Fruit fly (Drosophila melanogaster) whole organism, embryonic: Measurements from ENCODE around the gene Tis11.

Source experiments
- Aef1 ChIP-seq: fragments of 200-800 bp; sonication (Bioruptor generic); IDR thresholded peaks from 3 replicates; pipeline ENCODE4 v1.3.6; 2022; ENCODE audit warnings: missing biosample characterization, missing genetic modification characterization
- CG10565 ChIP-seq: fragments of 200-800 bp; sonication (Bioruptor generic); optimal IDR thresholded peaks from 3 replicates; lab custom pipeline; 2016; ENCODE audit warnings: missing biosample characterization, mild to moderate bottlenecking, missing genetic modification characterization
- CG10654 ChIP-seq: fragments of 200-800 bp; sonication (Bioruptor generic); optimal IDR thresholded peaks from 2 replicates; lab custom pipeline; 2016; ENCODE audit warnings: missing biosample characterization, missing genetic modification characterization
- CG11560 ChIP-seq: fragments of 200-800 bp; sonication (Bioruptor generic); IDR thresholded peaks from 3 replicates; pipeline ENCODE4 v1.3.6; 2022; ENCODE audit warnings: missing biosample characterization, missing genetic modification characterization
- CG12104 ChIP-seq: fragments of 200-800 bp; sonication (Bioruptor generic); optimal IDR thresholded peaks from 3 replicates; lab custom pipeline; 2016; ENCODE audit warnings: missing biosample characterization, missing genetic modification characterization
- CG14441 ChIP-seq: fragments of 200-800 bp; sonication (Bioruptor generic); IDR thresholded peaks from 2 replicates; pipeline ENCODE4 v1.3.6; 2022; ENCODE audit warnings: missing biosample characterization, missing genetic modification characterization
- CG14860 ChIP-seq: fragments of 200-800 bp; sonication (Bioruptor generic); IDR thresholded peaks from 3 replicates; pipeline ENCODE4 v1.3.6; 2022; ENCODE audit warnings: missing biosample characterization, missing genetic modification characterization; ENCODE audit not compliant: partially characterized antibody
- CG15073 ChIP-seq: fragments of 200-800 bp; sonication (Bioruptor generic); optimal IDR thresholded peaks from 2 replicates; lab custom pipeline; 2016; ENCODE audit warnings: missing biosample characterization, missing genetic modification characterization
- CG15601 ChIP-seq: fragments of 200-800 bp; sonication (Bioruptor generic); optimal IDR thresholded peaks from 3 replicates; lab custom pipeline; 2019; ENCODE audit warnings: missing biosample characterization, mild to moderate bottlenecking, missing genetic modification characterization, moderate library complexity
- CG16815 ChIP-seq: fragments of 200-800 bp; sonication (Bioruptor generic); optimal IDR thresholded peaks from 3 replicates; lab custom pipeline; 2017; ENCODE audit warnings: missing biosample characterization, mild to moderate bottlenecking, missing genetic modification characterization
- CG17829 ChIP-seq: fragments of 200-800 bp; optimal IDR thresholded peaks from 2 replicates; lab custom pipeline; 2019; ENCODE audit warnings: missing biosample characterization, mild to moderate bottlenecking, missing genetic modification characterization, moderate library complexity
- CG18619 ChIP-seq: fragments of 200-800 bp; sonication (Bioruptor generic); optimal IDR thresholded peaks from 3 replicates; lab custom pipeline; 2017; ENCODE audit warnings: missing biosample characterization, mild to moderate bottlenecking, missing genetic modification characterization
- CG2116 ChIP-seq: fragments of 200-800 bp; sonication (Bioruptor generic); optimal IDR thresholded peaks from 3 replicates; lab custom pipeline; 2018; ENCODE audit warnings: missing biosample characterization, mild to moderate bottlenecking, missing genetic modification characterization
- CG4282 ChIP-seq: fragments of 200-800 bp; sonication (Bioruptor generic); optimal IDR thresholded peaks from 2 replicates; lab custom pipeline; 2016; ENCODE audit warnings: missing biosample characterization, missing genetic modification characterization
- CG4820 ChIP-seq: fragments of 200-800 bp; sonication (Bioruptor generic); optimal IDR thresholded peaks from 3 replicates; lab custom pipeline; 2016; ENCODE audit warnings: missing biosample characterization, missing genetic modification characterization
- CG9437 ChIP-seq: fragments of 200-800 bp; sonication (Bioruptor generic); optimal IDR thresholded peaks from 2 replicates; lab custom pipeline; 2018; ENCODE audit warnings: missing biosample characterization, mild to moderate bottlenecking, missing genetic modification characterization
- Camta ChIP-seq: fragments of 200-800 bp; sonication (Bioruptor generic); optimal IDR thresholded peaks from 2 replicates; lab custom pipeline; 2016; ENCODE audit warnings: missing biosample characterization, missing genetic modification characterization
- Chrac-16 ChIP-seq: fragments of 200-800 bp; sonication (Bioruptor generic); optimal IDR thresholded peaks from 3 replicates; lab custom pipeline; 2016; ENCODE audit warnings: missing biosample characterization, missing genetic modification characterization
- D ChIP-seq, 2 experiments: fragments of 200-800 bp in 1 of 2; fragments of >200 bp in 1 of 2; sonication (Bioruptor generic) in 1 of 2; optimal IDR thresholded peaks; 2 replicates in 1 of 2; 3 replicates in 1 of 2; lab custom pipeline; 2017; ENCODE audit warnings: mild to moderate bottlenecking in 1 of 2, missing biosample characterization in 1 of 2, missing genetic modification characterization in 1 of 2, missing genetic modification reagents in 1 of 2
- D19B ChIP-seq: fragments of 200-800 bp; sonication (Bioruptor generic); optimal IDR thresholded peaks from 2 replicates; lab custom pipeline; 2017; ENCODE audit warnings: missing biosample characterization, mild to moderate bottlenecking, missing genetic modification characterization
- Dip3 ChIP-seq: fragments of 200-800 bp; sonication (Bioruptor generic); optimal IDR thresholded peaks from 3 replicates; lab custom pipeline; 2016; ENCODE audit warnings: missing biosample characterization, missing genetic modification characterization
- Dref ChIP-seq: fragments of 200-800 bp; sonication (Bioruptor generic); IDR thresholded peaks from 2 replicates; pipeline ENCODE4 v1.3.6; 2022; ENCODE audit warnings: missing biosample characterization, missing genetic modification characterization
- E2f2 ChIP-seq: fragments of 200-800 bp; sonication (Bioruptor generic); IDR thresholded peaks from 2 replicates; pipeline ENCODE4 v1.3.6; 2022; ENCODE audit warnings: missing biosample characterization, missing genetic modification characterization
- H15 ChIP-seq: fragments of 200-800 bp; sonication (Bioruptor generic); IDR thresholded peaks from 3 replicates; pipeline ENCODE4 v1.3.6; 2022; ENCODE audit warnings: missing biosample characterization, missing genetic modification characterization
- H2.0 ChIP-seq: fragments of 200-800 bp; sonication (Bioruptor generic); IDR thresholded peaks from 2 replicates; pipeline ENCODE4 v1.3.6; 2022; ENCODE audit warnings: missing biosample characterization, missing genetic modification characterization
- Hr78 ChIP-seq, 2 experiments: fragments of 200-800 bp in 1 of 2; fragments of >200 bp in 1 of 2; sonication (Bioruptor generic) in 1 of 2; optimal IDR thresholded peaks; 2 replicates each; lab custom pipeline; 2017 to 2019; ENCODE audit warnings: missing biosample characterization in 2 of 2, missing genetic modification characterization in 2 of 2, mild to moderate bottlenecking in 1 of 2, moderate library complexity in 1 of 2
- Lim3 ChIP-seq: fragments of 200-800 bp; sonication (Bioruptor generic); IDR thresholded peaks from 2 replicates; pipeline ENCODE4 v1.3.6; 2022; ENCODE audit warnings: missing biosample characterization, missing genetic modification characterization
- Lpt ChIP-seq: fragments of >200 bp; optimal IDR thresholded peaks from 2 replicates; lab custom pipeline; 2018; ENCODE audit warnings: missing biosample characterization, missing genetic modification characterization
- MTF-1 ChIP-seq: fragments of 200-800 bp; sonication (Bioruptor generic); optimal IDR thresholded peaks from 2 replicates; lab custom pipeline; 2018; ENCODE audit warnings: missing biosample characterization, mild to moderate bottlenecking, missing genetic modification characterization, borderline replicate concordance
- NK7.1 ChIP-seq: fragments of 200-800 bp; sonication (Bioruptor generic); optimal IDR thresholded peaks from 3 replicates; lab custom pipeline; 2016; ENCODE audit warnings: missing biosample characterization, missing genetic modification characterization
- Rx ChIP-seq: fragments of 200-800 bp; sonication (Bioruptor generic); IDR thresholded peaks from 2 replicates; pipeline ENCODE4 v1.3.6; 2022; ENCODE audit warnings: missing biosample characterization, missing genetic modification characterization
- Sry-β ChIP-seq: fragments of 200-800 bp; sonication (Bioruptor generic); optimal IDR thresholded peaks from 2 replicates; lab custom pipeline; 2018; ENCODE audit warnings: missing biosample characterization, mild to moderate bottlenecking, missing genetic modification characterization, moderate library complexity
- ab ChIP-seq: fragments of 200-800 bp; sonication (Bioruptor generic); optimal IDR thresholded peaks from 2 replicates; lab custom pipeline; 2016; ENCODE audit warnings: missing biosample characterization, missing genetic modification characterization
- ato ChIP-seq: fragments of 200-800 bp; sonication (Bioruptor generic); IDR thresholded peaks from 2 replicates; pipeline ENCODE4 v1.3.6; 2022; ENCODE audit warnings: missing biosample characterization, missing genetic modification characterization; ENCODE audit not compliant: partially characterized antibody
- az2 ChIP-seq: fragments of 200-800 bp; sonication (Bioruptor generic); optimal IDR thresholded peaks from 3 replicates; lab custom pipeline; 2016; ENCODE audit warnings: missing biosample characterization, missing genetic modification characterization
- chn ChIP-seq: fragments of 200-800 bp; sonication (Bioruptor generic); optimal IDR thresholded peaks from 2 replicates; lab custom pipeline; 2016; ENCODE audit warnings: missing biosample characterization, missing genetic modification characterization
- croc ChIP-seq: fragments of 200-800 bp; sonication (Bioruptor generic); conservative IDR thresholded peaks from 3 replicates; pipeline ENCODE4 v1.3.6; 2022; ENCODE audit warnings: missing biosample characterization, missing genetic modification characterization
- dimm ChIP-seq: fragments of 200-800 bp; sonication (Bioruptor generic); IDR thresholded peaks from 2 replicates; pipeline ENCODE4 v1.3.6; 2022; ENCODE audit warnings: missing biosample characterization, missing genetic modification characterization
- dmrt11E ChIP-seq: fragments of 200-800 bp; sonication (Bioruptor generic); optimal IDR thresholded peaks from 3 replicates; lab custom pipeline; 2018; ENCODE audit warnings: missing biosample characterization, mild to moderate bottlenecking, missing genetic modification characterization, moderate library complexity
- dysf ChIP-seq: fragments of 200-800 bp; sonication (Bioruptor generic); IDR thresholded peaks from 3 replicates; pipeline ENCODE4 v1.3.6; 2022; ENCODE audit warnings: missing biosample characterization, missing genetic modification characterization
- eyg ChIP-seq: fragments of 200-800 bp; sonication (Bioruptor generic); optimal IDR thresholded peaks from 3 replicates; lab custom pipeline; 2016; ENCODE audit warnings: missing biosample characterization, missing genetic modification characterization
- fru ChIP-seq: fragments of >200 bp; optimal IDR thresholded peaks from 2 replicates; lab custom pipeline; 2017
- gt ChIP-seq: fragments of 200-800 bp; sonication (Bioruptor generic); IDR thresholded peaks from 2 replicates; pipeline ENCODE4 v1.3.6; 2022; ENCODE audit warnings: missing biosample characterization, missing genetic modification characterization
- hb ChIP-seq: fragments of 200-800 bp; sonication (Bioruptor generic); IDR thresholded peaks from 3 replicates; pipeline ENCODE4 v1.3.6; 2022; ENCODE audit warnings: missing biosample characterization, missing genetic modification characterization; ENCODE audit not compliant: partially characterized antibody
- inv ChIP-seq: fragments of 200-800 bp; sonication (Bioruptor generic); IDR thresholded peaks from 2 replicates; pipeline ENCODE4 v1.3.6; 2022; ENCODE audit warnings: missing biosample characterization, missing genetic modification characterization; ENCODE audit not compliant: partially characterized antibody
- jumu ChIP-seq: fragments of 200-800 bp; sonication (Bioruptor generic); optimal IDR thresholded peaks from 3 replicates; lab custom pipeline; 2016; ENCODE audit warnings: missing biosample characterization, missing genetic modification characterization
- ken ChIP-seq: fragments of 200-800 bp; sonication (Bioruptor generic); IDR thresholded peaks from 3 replicates; pipeline ENCODE4 v1.3.6; 2022; ENCODE audit warnings: missing biosample characterization, missing genetic modification characterization
- sug ChIP-seq: fragments of 200-800 bp; optimal IDR thresholded peaks from 2 replicates; lab custom pipeline; 2019; ENCODE audit warnings: missing biosample characterization, mild to moderate bottlenecking, missing genetic modification characterization, moderate library complexity
- tna ChIP-seq: fragments of 200-800 bp; sonication (Bioruptor generic); IDR thresholded peaks from 2 replicates; pipeline ENCODE4 v1.3.6; 2022; ENCODE audit warnings: missing biosample characterization, missing genetic modification characterization; ENCODE audit not compliant: partially characterized antibody
- twi ChIP-seq: fragments of 200-800 bp; optimal IDR thresholded peaks from 2 replicates; lab custom pipeline; 2019; ENCODE audit warnings: missing biosample characterization, mild to moderate bottlenecking, missing genetic modification characterization, moderate library complexity
- vnd ChIP-seq: fragments of 200-800 bp; sonication (Bioruptor generic); IDR thresholded peaks from 3 replicates; pipeline ENCODE4 v1.3.6; 2022; ENCODE audit warnings: missing biosample characterization, missing genetic modification characterization; ENCODE audit not compliant: partially characterized antibody

Tis11 gene

DNA sequence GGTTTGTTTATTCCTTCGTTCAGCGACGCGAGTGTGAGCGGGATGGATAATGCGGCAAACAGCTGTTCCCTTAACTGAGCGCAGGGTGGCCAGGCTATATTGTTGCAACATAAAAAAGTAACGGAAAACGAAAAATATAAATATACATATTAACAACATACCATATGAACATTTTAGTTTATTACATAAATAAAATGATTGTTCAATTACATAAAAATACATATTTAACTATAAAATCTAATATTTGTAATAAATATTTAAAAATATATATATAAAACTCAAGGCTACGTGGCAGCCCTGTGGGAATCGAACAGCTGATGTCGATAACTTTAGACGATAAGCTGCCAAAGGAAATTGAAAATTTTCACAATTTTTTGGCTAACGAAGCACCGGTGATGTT, 29.7 kb upstream of the Tis11 start, which contains the start of the genes Aven and CG2540 (continued):
- TF ChIP-seq Hr78 (GFP tag; optimal IDR thresholded peaks at IDR 0.05; lab: Kevin White, UChicago), result peak in 1 of 2 experiments; percentile 47
- no peak for TF ChIP-seq CG14860
- 0 out of 3 replicates have a peak, but pooled peaks have one; percentile 13 for TF ChIP-seq Aef1 (GFP tag; lab: Robert Waterston, UW)
- TF ChIP-seq CG17829 (tag; lab: Kevin White, UChicago), result peak; percentile 92
- peak; percentile 81 for TF ChIP-seq CG18619 (GFP tag; lab: Kevin White, UChicago)
- no peak for TF ChIP-seq MTF-1 (GFP tag; lab: Kevin White, UChicago)
- TF ChIP-seq ken (GFP tag; lab: Robert Waterston, UW), result 0 out of 3 replicates have a peak, but pooled peaks have one; percentile 38
- TF ChIP-seq H2.0 (GFP tag; lab: Robert Waterston, UW), result peak; percentile 45; the same call in 1 of the 2 replicates
- no peak for TF ChIP-seq chn (GFP tag; lab: Kevin White, UChicago)
- no peak for TF ChIP-seq Lim3 (GFP tag; lab: Robert Waterston, UW)
- TF ChIP-seq CG4820, result peak; percentile 57
- peak; percentile 59 for TF ChIP-seq E2f2 (GFP tag; lab: Robert Waterston, UW)
- TF ChIP-seq dimm (GFP tag; lab: Robert Waterston, UW), result no peak
- no peak for TF ChIP-seq H15 (GFP tag; lab: Robert Waterston, UW)
- peak; percentile 56 for TF ChIP-seq Chrac-16
- TF ChIP-seq twi, result peak; percentile 81
- TF ChIP-seq CG2116 (GFP tag; lab: Kevin White, UChicago), result peak; percentile 61
- no peak for TF ChIP-seq ab (GFP tag; lab: Kevin White, UChicago)
- no peak for TF ChIP-seq Lpt (GFP tag; lab: Kevin White, UChicago)
- no peak for TF ChIP-seq CG11560
- no peak for TF ChIP-seq Camta (GFP tag; lab: Kevin White, UChicago)
- TF ChIP-seq D (optimal IDR thresholded peaks at IDR 0.05; lab: Kevin White, UChicago), result no peak
- peak; percentile 73 for TF ChIP-seq D (GFP tag; optimal IDR thresholded peaks at IDR 0.05; lab: Kevin White, UChicago)
- TF ChIP-seq CG10654 (GFP tag; lab: Kevin White, UChicago), result peak; percentile 52
- TF ChIP-seq CG12104, result peak; percentile 80
- no peak for TF ChIP-seq ato (GFP tag; lab: Robert Waterston, UW)
- TF ChIP-seq inv (GFP tag; lab: Robert Waterston, UW), result no peak
- peak; percentile 50 for TF ChIP-seq Dref (GFP tag; lab: Robert Waterston, UW)
- TF ChIP-seq Sry-β, result peak; percentile 44
- no peak for TF ChIP-seq CG14441 (GFP tag; lab: Robert Waterston, UW)
- TF ChIP-seq dmrt11E (tag; lab: Kevin White, UChicago), result peak; percentile 85
- TF ChIP-seq hb (GFP tag; lab: Robert Waterston, UW), result no peak
- TF ChIP-seq tna (GFP tag; lab: Robert Waterston, UW), result no peak
- no peak for TF ChIP-seq CG4282 (GFP tag; lab: Kevin White, UChicago)
- TF ChIP-seq jumu (GFP tag; lab: Kevin White, UChicago), result no peak
- peak; percentile 37; the same call in 1 of the 3 replicates for TF ChIP-seq croc (GFP tag; lab: Robert Waterston, UW)
- TF ChIP-seq eyg, result no peak
- no peak for TF ChIP-seq Rx (GFP tag; lab: Robert Waterston, UW)
- TF ChIP-seq fru (lab: Kevin White, UChicago), result no peak
- TF ChIP-seq gt, result no peak
- peak; percentile 37 for TF ChIP-seq CG16815
- TF ChIP-seq CG9437 (GFP tag; lab: Kevin White, UChicago), result peak; percentile 70
- TF ChIP-seq az2, result peak; percentile 76
- peak; percentile 67 for TF ChIP-seq D19B (GFP tag; lab: Kevin White, UChicago)
- no peak for TF ChIP-seq CG10565 (GFP tag; lab: Kevin White, UChicago)
- no peak for TF ChIP-seq NK7.1 (GFP tag; lab: Kevin White, UChicago)
- TF ChIP-seq dysf (GFP tag; lab: Robert Waterston, UW), result peak; percentile 77
- peak; percentile 90 for TF ChIP-seq sug (tag; lab: Kevin White, UChicago)
- no peak for TF ChIP-seq Dip3 (GFP tag; lab: Kevin White, UChicago)
- no peak for TF ChIP-seq vnd (GFP tag; lab: Robert Waterston, UW)
- no peak for TF ChIP-seq CG15073
- peak; percentile 85 for TF ChIP-seq CG15601
